Fruit fly (Drosophila melanogaster): ENCODE results near the gene Tet.

DNA sequence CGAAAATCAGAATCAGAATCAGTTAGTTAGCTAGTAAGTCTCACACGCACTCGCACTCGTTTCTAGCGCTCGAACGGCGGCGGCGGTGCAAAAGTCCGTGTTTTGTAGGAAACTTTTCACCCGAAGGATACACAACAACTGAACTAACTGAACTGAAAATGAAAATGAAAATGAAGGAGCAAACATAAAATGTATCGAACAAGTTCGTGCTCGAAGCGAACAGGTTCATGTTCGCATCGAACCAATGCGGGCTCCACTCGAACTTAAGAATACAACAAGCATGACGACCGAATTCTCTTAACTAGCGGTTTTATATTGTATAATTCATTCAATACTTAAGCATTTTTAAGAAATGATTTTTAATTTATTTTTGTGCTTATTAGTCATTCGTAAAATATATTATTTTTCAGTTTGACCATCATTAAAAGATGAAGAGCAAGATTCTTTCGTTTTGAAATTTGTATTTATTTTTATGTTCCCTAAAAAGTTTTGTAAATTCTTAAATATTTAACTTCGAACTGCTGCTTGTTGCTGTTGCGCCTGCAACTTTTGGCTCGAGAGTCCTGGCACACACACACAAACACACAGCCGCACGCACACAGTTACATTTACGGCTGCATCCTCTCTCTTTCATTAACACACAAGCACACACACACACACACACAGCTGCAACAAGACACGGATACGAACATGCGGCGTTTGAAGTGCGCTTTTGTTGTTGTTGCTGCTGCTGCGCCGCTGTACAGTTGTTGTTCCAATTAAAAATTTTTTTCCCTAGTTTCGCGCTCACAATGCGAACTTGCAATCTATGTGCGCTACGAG lies at the start of gene Tet:
- TF ChIP-seq pan (optimal IDR thresholded peaks at IDR 0.05) = no peak
- TF ChIP-seq N (GFP tag; optimal IDR thresholded peaks at IDR 0.05) = no peak
- TF ChIP-seq br (GFP tag; optimal IDR thresholded peaks at IDR 0.05) = no peak
- TF ChIP-seq Hr83 (GFP tag; optimal IDR thresholded peaks at IDR 0.05; ENCODE audit: poor library complexity, severe bottlenecking) = no peak
- TF ChIP-seq HLH106 (tag; optimal IDR thresholded peaks at IDR 0.05) = no peak

All from whole organism, wandering third instar larva.